Worm (Caenorhabditis elegans) whole organism, L4 larva: ENCODE results near the gene idi-1.

Experiments
- aha-1 ChIP-seq: fragments of 150-350 bp; peaks from one replicate; lab custom pipeline; 2014; ENCODE audit warnings: missing biosample characterization, missing genetic modification characterization
- gei-8 ChIP-seq: fragments of 200-800 bp; sonication (Bioruptor generic); optimal IDR thresholded peaks from 2 replicates; lab custom pipeline; 2018; ENCODE audit warnings: mild to moderate bottlenecking, missing genetic modification characterization, missing compliant biosample characterization
- lsy-2 ChIP-seq, 2 experiments: fragments of 150-350 bp in 1 of 2; sonication (generic microtip) in 1 of 2; optimal IDR thresholded peaks; 2 replicates each; lab custom pipeline; 2014 to 2017; ENCODE audit warnings: missing biosample characterization in 2 of 2, missing genetic modification characterization in 2 of 2
- unc-62 ChIP-seq, 3 experiments: fragments of 150-350 bp in 1 of 3; sonication (generic microtip); optimal IDR thresholded peaks in 2 of 3; peaks in 1 of 3; 1 replicate in 1 of 3; 2 replicates in 2 of 3; lab custom pipeline; 2014 to 2017; ENCODE audit warnings: missing biosample characterization in 3 of 3, missing genetic modification characterization in 3 of 3, missing genetic modification reagents in 3 of 3, missing genotype in 1 of 3

Gene idi-1

ce11 chrIII:8137777-8138176, 46.3 kb downstream of the idi-1 start, which contains the start of gene hsp-12.2:
hsp-12.2 (plus strand) TSS chrIII:8138077.
- TF ChIP-seq gei-8: no peak
- TF ChIP-seq, all 104 proteins: peak for 0

ce11 chrIII:8142217-8142616, 50.7 kb downstream of the idi-1 start:
- TF ChIP-seq aha-1 (peak; percentile 20), lsy-2 (tag; optimal IDR thresholded peaks at IDR 0.05; lab: Kevin White, UChicago) (no peak), unc-62 (GFP tag; optimal IDR thresholded peaks at IDR 0.05 in 1 of 2; lab: Kevin White, UChicago) (peak in 1 of 2 experiments; percentile 96), unc-62 (tag; optimal IDR thresholded peaks at IDR 0.05; lab: Kevin White, UChicago) (no peak)
